Comparison of ENCODE assay signal across 7 worm cellular contexts in the genomic region with DNA sequence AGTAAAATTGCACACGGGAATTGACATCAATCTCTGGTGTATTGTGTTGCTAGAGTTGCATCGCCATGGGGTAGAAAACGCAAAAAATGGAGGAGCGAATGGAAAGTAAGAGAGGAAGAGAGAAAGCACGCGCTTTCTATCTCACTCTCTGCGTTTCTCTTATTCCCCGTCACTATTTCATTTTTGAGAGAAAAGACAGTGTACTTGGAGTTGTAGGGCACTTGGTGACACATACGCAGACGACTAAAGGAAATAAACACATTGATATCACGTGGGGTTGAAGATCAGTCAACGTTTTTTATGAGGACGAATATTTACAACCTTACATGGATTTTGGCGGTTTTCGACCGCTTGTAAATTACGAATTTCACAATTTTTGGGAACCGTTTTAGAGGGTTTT.
TF ChIP-seq lines count a peak whose summit lies in the region.

No protein-coding gene starts in this region.

TF ChIP-seq in whole organism, L1 larva, 84 proteins besides CTCF, POLR2A, EP300 and RAD21 (continued from another document and continues in another):
- TF ChIP-seq isw-1 (GFP tag; IDR thresholded peaks at IDR 0.05; lab: Robert Waterston, UW) (peak; percentile 79), zip-4 (GFP tag; optimal IDR thresholded peaks at IDR 0.05; lab: Kevin White, UChicago) (peak; percentile 74), nhr-19 (GFP tag; conservative IDR thresholded peaks at IDR 0.05; lab: Robert Waterston, UW) (peak; percentile 99), ces-1 (GFP tag; optimal IDR thresholded peaks at IDR 0.05; lab: Kevin White, UChicago) (no peak), unc-62 (GFP tag; optimal IDR thresholded peaks at IDR 0.05; lab: Kevin White, UChicago) (no peak), hpl-2 (GFP tag; optimal IDR thresholded peaks at IDR 0.05; lab: Kevin White, UChicago) (peak; percentile 71), lir-3 (tag; optimal IDR thresholded peaks at IDR 0.05; lab: Kevin White, UChicago; ENCODE audit: poor library complexity) (peak; percentile 89), egl-13 (tag; optimal IDR thresholded peaks at IDR 0.05; lab: Kevin White, UChicago) (peak; percentile 66), C34B4.2 (tag; optimal IDR thresholded peaks at IDR 0.05; lab: Kevin White, UChicago) (no peak), snu-23 (GFP tag; optimal IDR thresholded peaks at IDR 0.05; lab: Kevin White, UChicago) (peak; percentile 99), ztf-11 (tag; optimal IDR thresholded peaks at IDR 0.05; lab: Kevin White, UChicago) (no peak), elt-2 (tag; optimal IDR thresholded peaks at IDR 0.05; lab: Kevin White, UChicago) (peak; percentile 84), nhr-90 (tag; optimal IDR thresholded peaks at IDR 0.05; lab: Kevin White, UChicago; ENCODE audit: poor library complexity) (peak; percentile 95), hlh-17 (GFP tag; optimal IDR thresholded peaks at IDR 0.05; lab: Kevin White, UChicago; ENCODE audit: borderline replicate concordance) (no peak), ceh-90 (tag; optimal IDR thresholded peaks at IDR 0.05; lab: Kevin White, UChicago) (no peak), snpc-4 (tag; optimal IDR thresholded peaks at IDR 0.05; lab: Kevin White, UChicago) (peak; percentile 74), elt-3 (tag; optimal IDR thresholded peaks at IDR 0.05; lab: Kevin White, UChicago) (peak in 5 of 6 experiments; percentile 40 to 99 (median 95))

TF ChIP-seq in whole organism, L2 larva, 48 proteins besides CTCF, POLR2A, EP300 and RAD21 (continued from another document and continues in another):
- TF ChIP-seq mdl-1 (tag; optimal IDR thresholded peaks at IDR 0.05; lab: Kevin White, UChicago) (peak; percentile 99 to 100), nhr-11 (tag; optimal IDR thresholded peaks at IDR 0.05; lab: Kevin White, UChicago) (peak; percentile 68), sem-4 (tag; optimal IDR thresholded peaks at IDR 0.05; lab: Kevin White, UChicago) (peak; percentile 93), ceh-16 (tag; optimal IDR thresholded peaks at IDR 0.05; lab: Kevin White, UChicago) (no peak), snpc-4 (tag; optimal IDR thresholded peaks at IDR 0.05; lab: Kevin White, UChicago) (peak; percentile 53), fos-1 (tag; optimal IDR thresholded peaks at IDR 0.05; lab: Kevin White, UChicago) (peak; percentile 96), skn-1 (tag; optimal IDR thresholded peaks at IDR 0.05; lab: Kevin White, UChicago) (peak; percentile 45), nhr-129 (tag; optimal IDR thresholded peaks at IDR 0.05; lab: Kevin White, UChicago) (peak; percentile 98), elt-3 (tag; optimal IDR thresholded peaks at IDR 0.05; lab: Kevin White, UChicago) (no peak), Y55F3AM.14 (GFP tag; optimal IDR thresholded peaks at IDR 0.05; lab: Kevin White, UChicago) (peak; percentile 79), ceh-82 (tag; optimal IDR thresholded peaks at IDR 0.05; lab: Kevin White, UChicago) (no peak), ztf-4 (tag; optimal IDR thresholded peaks at IDR 0.05; lab: Kevin White, UChicago) (peak; percentile 92), nhr-25 (tag; optimal IDR thresholded peaks at IDR 0.05; lab: Kevin White, UChicago) (peak; percentile 97), F13H6.1 (tag; optimal IDR thresholded peaks at IDR 0.05; lab: Kevin White, UChicago) (peak; percentile 96), ama-1 (optimal IDR thresholded peaks at IDR 0.05; lab: Kevin White, UChicago) (peak; percentile 57), nhr-237 (tag; optimal IDR thresholded peaks at IDR 0.05; lab: Kevin White, UChicago) (no peak), unc-62 (GFP tag; optimal IDR thresholded peaks at IDR 0.05; lab: Kevin White, UChicago) (peak; percentile 84), nhr-21 (tag; optimal IDR thresholded peaks at IDR 0.05; lab: Kevin White, UChicago) (peak; percentile 97), crh-2 (tag; optimal IDR thresholded peaks at IDR 0.05; lab: Kevin White, UChicago) (peak; percentile 97)

TF ChIP-seq in whole organism, L3 larva, 47 proteins besides CTCF, POLR2A, EP300 and RAD21 (continued from another document and continues in another):
- TF ChIP-seq lin-15B (tag; optimal IDR thresholded peaks at IDR 0.05; lab: Kevin White, UChicago) (peak; percentile 63), fos-1 (tag; optimal IDR thresholded peaks at IDR 0.05; lab: Kevin White, UChicago) (no peak), egl-27 (tag; optimal IDR thresholded peaks at IDR 0.05; lab: Kevin White, UChicago) (peak; percentile 41), elt-2 (tag; optimal IDR thresholded peaks at IDR 0.05; lab: Kevin White, UChicago) (peak; percentile 91), nhr-25 (tag; optimal IDR thresholded peaks at IDR 0.05; lab: Kevin White, UChicago) (peak; percentile 97), nhr-11 (tag; optimal IDR thresholded peaks at IDR 0.05; lab: Kevin White, UChicago) (peak; percentile 98), ceh-9 (tag; optimal IDR thresholded peaks at IDR 0.05; lab: Kevin White, UChicago) (no peak), ZK546.5 (tag; optimal IDR thresholded peaks at IDR 0.05; lab: Kevin White, UChicago) (no peak), lsy-12 (tag; optimal IDR thresholded peaks at IDR 0.05; lab: Kevin White, UChicago) (peak; percentile 86), ztf-11 (tag; optimal IDR thresholded peaks at IDR 0.05; lab: Kevin White, UChicago) (no peak), egl-5 (tag; optimal IDR thresholded peaks at IDR 0.05; lab: Kevin White, UChicago) (peak; percentile 92), unc-39 (tag; optimal IDR thresholded peaks at IDR 0.05; lab: Kevin White, UChicago) (no peak), nhr-237 (tag; optimal IDR thresholded peaks at IDR 0.05; lab: Kevin White, UChicago) (no peak), ama-1 (optimal IDR thresholded peaks at IDR 0.05; lab: Kevin White, UChicago) (peak; percentile 75), nhr-77 (tag; optimal IDR thresholded peaks at IDR 0.05; lab: Kevin White, UChicago) (no peak), ztf-4 (tag; optimal IDR thresholded peaks at IDR 0.05; lab: Kevin White, UChicago) (peak; percentile 75), skn-1 (tag; optimal IDR thresholded peaks at IDR 0.05; lab: Kevin White, UChicago) (peak; percentile 86), elt-3 (tag; optimal IDR thresholded peaks at IDR 0.05; lab: Kevin White, UChicago) (peak in 2 of 3 experiments; percentile 9 to 91), R02D3.7 (tag; optimal IDR thresholded peaks at IDR 0.05; lab: Kevin White, UChicago) (peak; percentile 52)

TF ChIP-seq in whole organism, L4 larva, 104 proteins besides CTCF, POLR2A, EP300 and RAD21 (continued from another document and continues in another):
- TF ChIP-seq lin-29 (GFP tag; IDR thresholded peaks at IDR 0.05; lab: Robert Waterston, UW), result peak; percentile 64; the same call in 1 of the 2 replicates
- peak; percentile 76 for TF ChIP-seq T26A8.4 (GFP tag; IDR thresholded peaks at IDR 0.05; lab: Robert Waterston, UW)
- peak; percentile 99 for TF ChIP-seq mxl-3 (GFP tag; optimal IDR thresholded peaks at IDR 0.05; lab: Kevin White, UChicago)
- peak; percentile 72 to 82 for TF ChIP-seq daf-16 (GFP tag; optimal IDR thresholded peaks at IDR 0.05; lab: Kevin White, UChicago)
- TF ChIP-seq daf-16 (tag; optimal IDR thresholded peaks at IDR 0.05; lab: Kevin White, UChicago), result peak; percentile 98
- no peak for TF ChIP-seq F26F4.8 (GFP tag; conservative IDR thresholded peaks at IDR 0.05; lab: Robert Waterston, UW)
- TF ChIP-seq nhr-28 (tag; optimal IDR thresholded peaks at IDR 0.05; lab: Kevin White, UChicago), result peak; percentile 99
- no peak for TF ChIP-seq Y5F2A.4 (GFP tag; optimal IDR thresholded peaks at IDR 0.05; lab: Kevin White, UChicago)
- TF ChIP-seq ctbp-1 (GFP tag; IDR thresholded peaks at IDR 0.05; lab: Robert Waterston, UW), result peak; percentile 61; the same call in 1 of the 2 replicates
- TF ChIP-seq gei-8 (GFP tag; optimal IDR thresholded peaks at IDR 0.05; lab: Kevin White, UChicago), result peak; percentile 91
- TF ChIP-seq ZK337.2 (GFP tag; IDR thresholded peaks at IDR 0.05; lab: Robert Waterston, UW), result no peak
- no peak for TF ChIP-seq aly-2 (tag; optimal IDR thresholded peaks at IDR 0.05; lab: Kevin White, UChicago)
- no peak for TF ChIP-seq F49E8.2 (tag; optimal IDR thresholded peaks at IDR 0.05; lab: Kevin White, UChicago; ENCODE audit: borderline replicate concordance)
- no peak for TF ChIP-seq ztf-11 (tag; optimal IDR thresholded peaks at IDR 0.05; lab: Kevin White, UChicago)
- TF ChIP-seq aha-1 (tag; lab: Kevin White, UChicago), result peak; percentile 98
- TF ChIP-seq madf-9 (GFP tag; conservative IDR thresholded peaks at IDR 0.05; lab: Robert Waterston, UW), result no peak
- TF ChIP-seq nhr-25 (tag; optimal IDR thresholded peaks at IDR 0.05; lab: Kevin White, UChicago; ENCODE audit: borderline replicate concordance, insufficient read depth), result peak; percentile 62
- TF ChIP-seq lim-7 (GFP tag; IDR thresholded peaks at IDR 0.05; lab: Robert Waterston, UW), result no peak
- no peak for TF ChIP-seq egl-43 (GFP tag; IDR thresholded peaks at IDR 0.05; lab: Robert Waterston, UW)

TF ChIP-seq in whole organism, late embryonic, 69 proteins besides CTCF, POLR2A, EP300 and RAD21 (continued from another document):
- TF ChIP-seq unc-55 (GFP tag; optimal IDR thresholded peaks at IDR 0.05; lab: Kevin White, UChicago), result peak; percentile 85
- peak; percentile 42 for TF ChIP-seq rnt-1 (tag; optimal IDR thresholded peaks at IDR 0.05; lab: Kevin White, UChicago)
- no peak for TF ChIP-seq unc-86 (tag; optimal IDR thresholded peaks at IDR 0.05; lab: Kevin White, UChicago)
- peak; percentile 33 for TF ChIP-seq unc-42 (tag; optimal IDR thresholded peaks at IDR 0.05; lab: Kevin White, UChicago)
- TF ChIP-seq lim-6 (tag; optimal IDR thresholded peaks at IDR 0.05; lab: Kevin White, UChicago), result no peak
- TF ChIP-seq pros-1 (tag; optimal IDR thresholded peaks at IDR 0.05; lab: Kevin White, UChicago), result peak; percentile 41
- TF ChIP-seq dve-1 (tag; optimal IDR thresholded peaks at IDR 0.05; lab: Kevin White, UChicago), result peak; percentile 52
- peak; percentile 41 for TF ChIP-seq ceh-31 (tag; optimal IDR thresholded peaks at IDR 0.05; lab: Kevin White, UChicago)
- peak; percentile 62 for TF ChIP-seq F13H6.1 (tag; optimal IDR thresholded peaks at IDR 0.05; lab: Kevin White, UChicago)
- TF ChIP-seq pax-1 (tag; optimal IDR thresholded peaks at IDR 0.05; lab: Kevin White, UChicago), result peak; percentile 32
- TF ChIP-seq ceh-18 (tag; optimal IDR thresholded peaks at IDR 0.05; lab: Kevin White, UChicago), result peak; percentile 84

TF ChIP-seq in whole organism, mixed stage, embryonic, 35 proteins besides CTCF, POLR2A, EP300 and RAD21 (continued from another document):
- TF ChIP-seq ceh-83 (GFP tag; optimal IDR thresholded peaks at IDR 0.05; lab: Kevin White, UChicago) (no peak), mep-1 (tag; optimal IDR thresholded peaks at IDR 0.05; lab: Kevin White, UChicago) (peak; percentile 32), unc-120 (tag; optimal IDR thresholded peaks at IDR 0.05; lab: Kevin White, UChicago; ENCODE audit: poor library complexity, severe bottlenecking) (peak; percentile 75), unc-39 (tag; optimal IDR thresholded peaks at IDR 0.05; lab: Kevin White, UChicago) (no peak), pha-4 (tag; optimal IDR thresholded peaks at IDR 0.05; lab: Kevin White, UChicago) (peak; percentile 68), nhr-12 (tag; optimal IDR thresholded peaks at IDR 0.05; lab: Kevin White, UChicago) (no peak), M03D4.4 (tag; optimal IDR thresholded peaks at IDR 0.05; lab: Kevin White, UChicago) (no peak), ham-2 (GFP tag; optimal IDR thresholded peaks at IDR 0.05; lab: Kevin White, UChicago) (no peak), sem-2 (GFP tag; optimal IDR thresholded peaks at IDR 0.05; lab: Kevin White, UChicago) (no peak), flh-1 (GFP tag; optimal IDR thresholded peaks at IDR 0.05; lab: Kevin White, UChicago) (no peak), nhr-237 (tag; optimal IDR thresholded peaks at IDR 0.05; lab: Kevin White, UChicago) (peak; percentile 80), sptf-1 (tag; optimal IDR thresholded peaks at IDR 0.05; lab: Kevin White, UChicago) (no peak), cnd-1 (tag; optimal IDR thresholded peaks at IDR 0.05; lab: Kevin White, UChicago) (no peak), zip-8 (tag; optimal IDR thresholded peaks at IDR 0.05; lab: Kevin White, UChicago) (no peak), nhr-2 (tag; optimal IDR thresholded peaks at IDR 0.05; lab: Kevin White, UChicago) (no peak), nhr-76 (tag; optimal IDR thresholded peaks at IDR 0.05; lab: Kevin White, UChicago) (no peak), hlh-1 (tag; optimal IDR thresholded peaks at IDR 0.05; lab: Kevin White, UChicago) (peak; percentile 65)
TF ChIP-seq in whole organism, mixed stage, embryonic: peak in this region for 9.

TF ChIP-seq in whole organism, young adult, 124 proteins besides CTCF, POLR2A, EP300 and RAD21 (continued from another document and continues in another):
- TF ChIP-seq snpc-4 (GFP tag; optimal IDR thresholded peaks at IDR 0.05; lab: Kevin White, UChicago) (peak; percentile 16), snpc-4 (tag; optimal IDR thresholded peaks at IDR 0.05; lab: Kevin White, UChicago) (peak in 3 of 4 experiments; percentile 57 to 65 (median 60)), C06A6.2 (GFP tag; conservative IDR thresholded peaks at IDR 0.05; lab: Robert Waterston, UW) (peak; percentile 61; the same call in 1 of the 2 replicates), ztf-3 (GFP tag; optimal IDR thresholded peaks at IDR 0.05; lab: Kevin White, UChicago) (peak; percentile 79), lin-35 (GFP tag; optimal IDR thresholded peaks at IDR 0.05; lab: Kevin White, UChicago) (peak in 1 of 3 experiments; percentile 63), let-526 (GFP tag; IDR thresholded peaks at IDR 0.05; lab: Robert Waterston, UW) (peak; percentile 93), somi-1 (GFP tag; optimal IDR thresholded peaks at IDR 0.05; lab: Kevin White, UChicago) (peak; percentile 96), cebp-1 (GFP tag; IDR thresholded peaks at IDR 0.05; lab: Robert Waterston, UW) (peak; percentile 55; the same call in 1 of the 2 replicates), cebp-1 (tag; optimal IDR thresholded peaks at IDR 0.05; lab: Kevin White, UChicago) (peak; percentile 90), athp-1 (tag; optimal IDR thresholded peaks at IDR 0.05; lab: Kevin White, UChicago) (peak; percentile 43), lin-40 (tag; optimal IDR thresholded peaks at IDR 0.05; lab: Kevin White, UChicago) (peak; percentile 94), ztf-6 (GFP tag; IDR thresholded peaks at IDR 0.05; lab: Robert Waterston, UW) (no peak), F22D6.2 (tag; optimal IDR thresholded peaks at IDR 0.05; lab: Kevin White, UChicago) (peak; percentile 85), ets-4 (GFP tag; optimal IDR thresholded peaks at IDR 0.05; lab: Kevin White, UChicago) (peak; percentile 54), ztf-22 (GFP tag; optimal IDR thresholded peaks at IDR 0.05; lab: Kevin White, UChicago) (peak; percentile 90), K11D2.4 (GFP tag; IDR thresholded peaks at IDR 0.05; lab: Robert Waterston, UW) (peak; percentile 90), pha-4 (tag; optimal IDR thresholded peaks at IDR 0.05; lab: Kevin White, UChicago) (peak; percentile 58), nhr-80 (tag; optimal IDR thresholded peaks at IDR 0.05; lab: Kevin White, UChicago) (peak; percentile 97), gei-17 (GFP tag; optimal IDR thresholded peaks at IDR 0.05; lab: Kevin White, UChicago) (peak; percentile 54), F55B11.4 (tag; optimal IDR thresholded peaks at IDR 0.05; lab: Kevin White, UChicago; ENCODE audit: borderline replicate concordance, insufficient read depth) (no peak), madf-10 (tag; optimal IDR thresholded peaks at IDR 0.05; lab: Kevin White, UChicago) (peak; percentile 87), let-607 (tag; optimal IDR thresholded peaks at IDR 0.05; lab: Kevin White, UChicago) (peak; percentile 73 to 79), attf-3 (GFP tag; conservative IDR thresholded peaks at IDR 0.05; lab: Robert Waterston, UW) (peak; percentile 47; the same call in 1 of the 2 replicates), nhr-90 (tag; optimal IDR thresholded peaks at IDR 0.05; lab: Kevin White, UChicago) (peak; percentile 57), attf-5 (GFP tag; optimal IDR thresholded peaks at IDR 0.05; lab: Kevin White, UChicago) (peak; percentile 91), Y56A3A.18 (GFP tag; IDR thresholded peaks at IDR 0.05; lab: Robert Waterston, UW) (0 out of 2 replicates have a peak, but pooled peaks have one; percentile 52), pbrm-1 (GFP tag; IDR thresholded peaks at IDR 0.05; lab: Robert Waterston, UW) (peak; percentile 66), F23B12.7 (tag; optimal IDR thresholded peaks at IDR 0.05; lab: Kevin White, UChicago; ENCODE audit: insufficient read depth) (peak; percentile 74), Y79H2A.3 (GFP tag; conservative IDR thresholded peaks at IDR 0.05; lab: Robert Waterston, UW) (no peak), ceh-27 (GFP tag; optimal IDR thresholded peaks at IDR 0.05; lab: Kevin White, UChicago) (peak; percentile 93), ztf-18 (tag; optimal IDR thresholded peaks at IDR 0.05; lab: Kevin White, UChicago) (peak; percentile 41), egl-44 (GFP tag; IDR thresholded peaks at IDR 0.05; lab: Robert Waterston, UW) (peak; percentile 76; the same call in 1 of the 2 replicates), mcd-1 (GFP tag; IDR thresholded peaks at IDR 0.05; lab: Robert Waterston, UW) (peak; percentile 60)
